Fruit fly (Drosophila melanogaster): ENCODE results near the gene CG11837.

The CG11837 gene

DNA sequence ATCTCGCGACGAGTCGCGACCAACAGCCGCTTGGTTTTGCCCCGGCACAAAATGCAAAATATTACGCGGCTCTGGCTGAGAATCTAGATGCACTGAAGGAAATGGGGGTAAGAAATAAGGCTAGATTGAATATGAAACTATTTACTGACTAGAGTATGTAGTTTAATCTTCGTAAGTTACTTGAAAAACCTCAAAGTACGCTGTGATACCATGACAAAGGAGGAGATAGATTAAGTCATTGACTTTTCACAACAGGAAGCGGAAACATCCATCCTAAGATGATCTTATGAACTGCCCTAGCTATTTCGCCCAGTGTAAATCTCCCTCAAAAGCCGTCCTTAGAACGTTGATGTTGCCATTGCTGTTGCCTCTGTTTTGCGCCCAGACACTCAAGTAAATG is 44.9 kb downstream of the CG11837 start:
- peak; percentile 21 for TF ChIP-seq CG7045 (GFP tag; optimal IDR thresholded peaks at IDR 0.05)
- TF ChIP-seq Clk (GFP tag; optimal IDR thresholded peaks at IDR 0.05), result peak; percentile 25
- no peak for TF ChIP-seq cic (GFP tag; optimal IDR thresholded peaks at IDR 0.05)
- TF ChIP-seq bab1 (GFP tag; optimal IDR thresholded peaks at IDR 0.05), result no peak

DNA sequence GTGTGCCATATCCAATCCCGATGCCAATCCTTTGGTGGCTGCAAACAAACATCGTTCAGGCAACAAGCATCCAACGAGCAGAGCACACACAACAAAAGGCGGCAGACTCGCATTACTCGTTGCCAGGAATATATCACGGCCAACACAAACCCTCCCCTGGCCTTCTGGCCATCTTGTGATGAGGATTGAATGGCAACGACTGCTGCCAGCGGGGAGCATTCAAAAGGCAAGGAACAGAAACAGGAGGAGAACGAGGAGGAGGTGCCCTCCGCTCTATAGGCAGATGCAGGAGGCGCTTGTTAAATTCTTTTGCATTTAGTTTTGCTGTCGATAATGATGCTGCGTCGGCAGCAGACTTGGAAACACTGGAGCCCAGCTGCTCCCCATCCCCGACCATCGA is 46.2 kb downstream of the CG11837 start:
- no peak for TF ChIP-seq CG12768 (GFP tag; optimal IDR thresholded peaks at IDR 0.05)
- no peak for TF ChIP-seq Crg-1 (GFP tag; optimal IDR thresholded peaks at IDR 0.05)
- no peak for TF ChIP-seq CG11617 (GFP tag; optimal IDR thresholded peaks at IDR 0.05)
- no peak for TF ChIP-seq tj (GFP tag; optimal IDR thresholded peaks at IDR 0.05)
- TF ChIP-seq Mnt (GFP tag; optimal IDR thresholded peaks at IDR 0.05), result no peak
- no peak for TF ChIP-seq CG14711 (tag; optimal IDR thresholded peaks at IDR 0.05)
- TF ChIP-seq cnc (optimal IDR thresholded peaks at IDR 0.05), result no peak
- no peak for TF ChIP-seq bab1 (GFP tag; optimal IDR thresholded peaks at IDR 0.05)
- TF ChIP-seq CG7101 (tag; optimal IDR thresholded peaks at IDR 0.05), result no peak

DNA sequence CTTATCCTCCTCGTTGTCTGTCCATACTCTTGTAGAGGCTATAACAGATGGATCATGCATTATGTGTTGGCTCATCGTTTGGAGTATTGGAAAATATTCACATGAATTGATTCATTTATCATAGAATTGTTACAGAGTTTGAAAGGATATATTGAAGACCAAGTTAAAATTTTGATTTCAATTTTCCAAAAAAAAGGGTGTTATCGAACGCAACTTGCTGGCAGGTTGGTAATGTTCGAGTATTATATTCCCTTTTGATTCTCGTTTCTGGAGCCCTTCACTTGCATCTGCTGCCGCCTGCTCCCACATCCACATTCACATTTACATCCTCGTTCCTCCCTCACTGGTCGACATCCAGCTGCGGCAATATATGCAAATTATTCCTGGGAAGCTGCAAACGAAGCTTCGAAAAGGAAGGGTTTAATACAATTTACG is 46.7 kb downstream of the CG11837 start:
- no peak for TF ChIP-seq CG11617 (GFP tag; optimal IDR thresholded peaks at IDR 0.05)
- no peak for TF ChIP-seq cnc (optimal IDR thresholded peaks at IDR 0.05)
- no peak for TF ChIP-seq pad (GFP tag; optimal IDR thresholded peaks at IDR 0.05)
- TF ChIP-seq toe (GFP tag; optimal IDR thresholded peaks at IDR 0.05), result no peak
- TF ChIP-seq Crg-1 (GFP tag; optimal IDR thresholded peaks at IDR 0.05), result no peak

dm6 chr3R:29098022-29098421 is 48.7 kb downstream of the CG11837 start:
- no peak for TF ChIP-seq tj (GFP tag; optimal IDR thresholded peaks at IDR 0.05)
- no peak for TF ChIP-seq CG7101 (tag; optimal IDR thresholded peaks at IDR 0.05)
- no peak for TF ChIP-seq ovo (GFP tag; optimal IDR thresholded peaks at IDR 0.05)
- TF ChIP-seq pad (GFP tag; optimal IDR thresholded peaks at IDR 0.05), result no peak
- TF ChIP-seq cnc (optimal IDR thresholded peaks at IDR 0.05), result no peak
- TF ChIP-seq Clk (GFP tag; optimal IDR thresholded peaks at IDR 0.05), result no peak
- TF ChIP-seq Mnt (GFP tag; optimal IDR thresholded peaks at IDR 0.05), result no peak
